1 fruit fly cellular context compared by ENCODE assay signal in genomic region chr2L:16231265-16231664, dm6.
TF ChIP-seq lines count a peak whose summit lies in the region.

TSS of gene Ca-Ma2d (plus strand) at chr2L:16231475.

TF ChIP-seq in whole organism, embryonic, 481 proteins besides CTCF, POLR2A, EP300 and RAD21 (continued from another document):
- 0 out of 2 replicates have a peak, but pooled peaks have one; percentile 33 for TF ChIP-seq unc-4 (GFP tag; IDR thresholded peaks at IDR 0.05; lab: Robert Waterston, UW; ENCODE audit: partially characterized antibody)
- peak; percentile 24 for TF ChIP-seq CG13894 (tag; optimal IDR thresholded peaks at IDR 0.05; lab: Kevin White, UChicago)
- no peak for TF ChIP-seq en (GFP tag; optimal IDR thresholded peaks at IDR 0.05; lab: Kevin White, UChicago)
- TF ChIP-seq CG3163 (GFP tag; optimal IDR thresholded peaks at IDR 0.05; lab: Kevin White, UChicago), result peak; percentile 97
- TF ChIP-seq CG17385 (GFP tag; optimal IDR thresholded peaks at IDR 0.05; lab: Kevin White, UChicago), result peak; percentile 1
- no peak for TF ChIP-seq ftz-f1 (GFP tag; optimal IDR thresholded peaks at IDR 0.05; lab: Kevin White, UChicago)
- no peak for TF ChIP-seq Ptx1 (GFP tag; IDR thresholded peaks at IDR 0.05; lab: Robert Waterston, UW)
- peak; percentile 37; the same call in 1 of the 2 replicates for TF ChIP-seq ato (GFP tag; IDR thresholded peaks at IDR 0.05; lab: Robert Waterston, UW; ENCODE audit: partially characterized antibody)
- TF ChIP-seq Deaf1 (tag; optimal IDR thresholded peaks at IDR 0.05; lab: Kevin White, UChicago), result peak; percentile 77
- TF ChIP-seq CG15514 (GFP tag; optimal IDR thresholded peaks at IDR 0.05; lab: Kevin White, UChicago), result peak; percentile 15
- TF ChIP-seq Fer3 (tag; optimal IDR thresholded peaks at IDR 0.05; lab: Kevin White, UChicago), result no peak
- TF ChIP-seq cg (GFP tag; optimal IDR thresholded peaks at IDR 0.05; lab: Kevin White, UChicago), result peak; percentile 79
- peak; percentile 5 for TF ChIP-seq sens (GFP tag; lab: Kevin White, UChicago)
- TF ChIP-seq so (GFP tag; IDR thresholded peaks at IDR 0.05; lab: Robert Waterston, UW), result no peak; the same call in 2 of the 3 replicates
- TF ChIP-seq ewg (GFP tag; optimal IDR thresholded peaks at IDR 0.05; lab: Kevin White, UChicago), result peak; percentile 56
- TF ChIP-seq scrt (GFP tag; optimal IDR thresholded peaks at IDR 0.05; lab: Kevin White, UChicago), result peak; percentile 75
- TF ChIP-seq ci (GFP tag; IDR thresholded peaks at IDR 0.05; lab: Robert Waterston, UW), result 0 out of 3 replicates have a peak, but pooled peaks have one; percentile 12
- peak; percentile 34 for TF ChIP-seq fd102C (GFP tag; optimal IDR thresholded peaks at IDR 0.05; lab: Kevin White, UChicago)
- peak; percentile 6 for TF ChIP-seq CG13624 (GFP tag; optimal IDR thresholded peaks at IDR 0.05; lab: Kevin White, UChicago)
- TF ChIP-seq Kr (GFP tag; optimal IDR thresholded peaks at IDR 0.05; lab: Kevin White, UChicago), result no peak
- 0 out of 3 replicates have a peak, but pooled peaks have one; percentile 41 for TF ChIP-seq CG11456 (GFP tag; IDR thresholded peaks at IDR 0.05; lab: Robert Waterston, UW)
- TF ChIP-seq chinmo (GFP tag; IDR thresholded peaks at IDR 0.05; lab: Robert Waterston, UW; ENCODE audit: partially characterized antibody), result 0 out of 4 replicates have a peak, but pooled peaks have one; percentile 41
- TF ChIP-seq CG34422 (GFP tag; IDR thresholded peaks at IDR 0.05; lab: Robert Waterston, UW), result peak; percentile 25; the same call in 1 of the 3 replicates
- peak; percentile 81 for TF ChIP-seq kah (GFP tag; optimal IDR thresholded peaks at IDR 0.05; lab: Kevin White, UChicago)
